Worm (Caenorhabditis elegans): ENCODE results near the gene trmt-10C.2.

DNA sequence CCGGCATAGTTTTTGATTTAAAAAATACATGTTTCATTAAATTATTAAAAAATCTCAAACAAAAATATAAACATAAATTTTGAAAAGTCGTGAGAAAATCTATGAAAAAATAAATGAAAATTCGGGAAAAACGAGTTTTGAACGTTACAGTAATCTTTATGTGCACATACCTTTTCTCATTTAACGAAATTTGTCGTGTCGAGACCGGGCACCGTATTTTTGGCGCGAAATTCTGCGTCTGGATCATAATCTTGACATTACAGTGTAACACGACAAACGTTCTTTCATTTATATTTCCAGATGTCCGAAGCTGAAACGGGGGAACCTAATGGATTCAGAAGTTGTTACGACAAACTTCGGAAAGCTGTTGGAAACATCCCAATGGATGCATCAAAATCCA lies 43.5 kb downstream of the trmt-10C.2 start, which contains the start of gene C16A3.2:
- no peak for TF ChIP-seq mep-1 (tag; optimal IDR thresholded peaks at IDR 0.05)
- TF ChIP-seq R02D3.7 (tag; optimal IDR thresholded peaks at IDR 0.05) = no peak
- no peak for TF ChIP-seq aly-2 (tag; optimal IDR thresholded peaks at IDR 0.05)
- TF ChIP-seq nhr-77 (tag; optimal IDR thresholded peaks at IDR 0.05) = no peak
- no peak for TF ChIP-seq nhr-111 (GFP tag; optimal IDR thresholded peaks at IDR 0.05)
- no peak for TF ChIP-seq zfp-3 (GFP tag; conservative IDR thresholded peaks at IDR 0.05)
- TF ChIP-seq unc-39 (tag; optimal IDR thresholded peaks at IDR 0.05) = no peak
- TF ChIP-seq ztf-11 (tag; optimal IDR thresholded peaks at IDR 0.05) = no peak
- TF ChIP-seq lin-39 (tag; optimal IDR thresholded peaks at IDR 0.05) = no peak
- no peak for TF ChIP-seq hif-1 (tag; optimal IDR thresholded peaks at IDR 0.05)
- no peak for TF ChIP-seq nhr-237 (tag; optimal IDR thresholded peaks at IDR 0.05)
- no peak for TF ChIP-seq saeg-2 (GFP tag; IDR thresholded peaks at IDR 0.05)

All from whole organism, L4 larva.